Worm (Caenorhabditis elegans): ENCODE data around the gene F53G2.3.

DNA sequence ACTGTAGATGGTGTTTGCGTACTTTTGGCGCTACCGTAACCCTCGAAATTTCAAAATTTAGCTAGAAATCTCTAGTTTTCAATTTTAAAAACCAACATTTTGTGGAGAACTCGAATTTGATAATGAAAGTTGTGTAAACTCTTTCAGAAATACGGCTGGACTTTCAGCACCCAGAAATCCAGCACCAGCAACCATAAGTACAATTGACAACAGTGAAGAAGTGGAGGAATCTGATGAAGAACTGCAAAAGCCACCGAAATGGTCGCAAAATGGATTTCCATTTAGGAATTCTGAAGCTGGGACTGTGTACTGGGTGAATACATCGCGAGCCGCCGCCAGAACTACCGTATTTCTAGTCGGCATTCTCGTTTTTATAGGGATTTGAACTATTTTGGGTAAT is 3.3 kb downstream of the F53G2.3 start, which contains the start of gene F53G2.13:
- TF ChIP-seq cog-1 (tag; optimal IDR thresholded peaks at IDR 0.05) (no peak), flt-1 (GFP tag; IDR thresholded peaks at IDR 0.05) (no peak), ref-1 (GFP tag; conservative IDR thresholded peaks at IDR 0.05) (no peak), ztf-29 (GFP tag; IDR thresholded peaks at IDR 0.05) (no peak), klf-2 (GFP tag; conservative IDR thresholded peaks at IDR 0.05) (no peak), med-1 (GFP tag; optimal IDR thresholded peaks at IDR 0.05; ENCODE audit: insufficient read depth) (no peak), ztf-23 (GFP tag; IDR thresholded peaks at IDR 0.05) (no peak)

Measured in whole organism, midembryonic.